Worm (Caenorhabditis elegans): ENCODE results near the gene Y54G9A.7.

Gene Y54G9A.7

DNA sequence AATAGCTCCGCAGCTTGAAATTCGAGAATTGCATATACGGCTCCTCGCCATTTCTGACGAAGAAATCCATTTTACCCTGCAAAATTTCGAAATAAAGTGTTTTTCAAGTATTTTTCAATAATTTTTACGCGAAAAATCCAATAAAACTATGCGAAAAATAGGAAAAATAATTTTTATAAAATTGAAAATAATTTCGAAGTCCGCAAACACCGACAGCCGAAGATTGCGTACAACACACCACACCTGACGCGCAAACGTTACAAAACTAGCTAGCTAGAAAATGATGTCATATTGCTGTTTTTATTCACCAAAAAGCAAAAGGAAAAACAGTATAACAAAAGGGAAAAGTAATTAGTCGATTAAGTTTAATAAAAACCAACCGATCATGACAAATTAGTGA, 30.9 kb downstream of the Y54G9A.7 start, which contains the start of gene rpoa-1:
Gene rpoa-1 (minus strand): TSS at position 84 of the 400 bp plus-strand sequence.
- peak in 1 of 2 experiments; percentile 59 for TF ChIP-seq lsy-2 (tag; optimal IDR thresholded peaks at IDR 0.05)
- peak; percentile 59 for TF ChIP-seq dpl-1 (GFP tag; optimal IDR thresholded peaks at IDR 0.05)
- TF ChIP-seq lin-38 (GFP tag; IDR thresholded peaks at IDR 0.05), result peak; percentile 38
- no peak for TF ChIP-seq daf-16 (GFP tag; optimal IDR thresholded peaks at IDR 0.05)
- TF ChIP-seq daf-16 (tag; optimal IDR thresholded peaks at IDR 0.05), result peak; percentile 15
- no peak for TF ChIP-seq fos-1 (tag; optimal IDR thresholded peaks at IDR 0.05)
- no peak for TF ChIP-seq tag-97 (GFP tag; IDR thresholded peaks at IDR 0.05)

DNA sequence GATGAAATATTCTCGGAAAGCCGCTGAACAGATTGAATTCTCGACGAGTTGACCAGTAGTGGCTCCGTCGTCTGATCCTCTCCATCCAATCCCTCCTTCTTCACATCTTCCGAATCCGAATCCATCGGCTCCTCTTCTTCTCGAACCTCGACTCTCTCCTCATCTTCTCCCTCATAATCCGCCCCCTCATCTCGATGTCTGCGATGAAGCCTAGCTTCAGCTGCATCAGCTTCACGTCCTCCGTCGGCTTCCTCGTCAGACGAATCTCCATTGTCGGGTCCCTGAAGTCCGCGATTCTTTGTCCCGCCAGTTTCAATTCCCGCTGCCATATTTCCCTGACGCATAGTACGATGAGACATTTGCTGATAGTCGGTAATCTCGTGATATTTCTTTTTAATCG, 40.0 kb downstream of the Y54G9A.7 start:
- TF ChIP-seq ceh-82 (tag; optimal IDR thresholded peaks at IDR 0.05) (no peak), nhr-42 (GFP tag; IDR thresholded peaks at IDR 0.05) (peak; percentile 48; the same call in 1 of the 2 replicates), fos-1 (tag; optimal IDR thresholded peaks at IDR 0.05) (no peak), T20F7.1 (GFP tag; optimal IDR thresholded peaks at IDR 0.05) (no peak), set-16 (GFP tag; IDR thresholded peaks at IDR 0.05) (peak; percentile 68), nhr-111 (GFP tag; optimal IDR thresholded peaks at IDR 0.05) (no peak), spr-3 (GFP tag; optimal IDR thresholded peaks at IDR 0.05) (no peak), lin-39 (tag; optimal IDR thresholded peaks at IDR 0.05) (no peak), R02D3.7 (tag; optimal IDR thresholded peaks at IDR 0.05) (no peak)

DNA sequence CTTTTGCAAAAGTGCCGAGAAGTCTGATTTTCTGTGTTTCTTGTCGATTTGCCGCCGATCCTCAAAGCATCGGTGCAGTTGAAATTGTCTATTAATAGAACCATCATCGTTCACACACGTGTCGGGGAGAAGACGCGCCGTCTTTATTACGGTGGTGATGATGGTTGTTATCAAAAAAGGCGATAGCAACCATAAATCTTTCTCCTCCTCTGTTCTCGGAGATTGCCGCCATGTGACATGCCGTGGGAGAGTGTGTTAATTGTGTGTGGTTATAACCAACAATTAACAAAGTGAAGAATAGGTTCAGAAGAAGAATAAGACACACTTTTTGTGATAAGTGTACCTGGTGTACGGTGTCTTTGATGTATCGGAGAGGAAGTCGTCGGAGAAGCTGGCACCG, 44.5 kb downstream of the Y54G9A.7 start:
- TF ChIP-seq zfp-3 (GFP tag; conservative IDR thresholded peaks at IDR 0.05) (no peak), zip-11 (GFP tag; IDR thresholded peaks at IDR 0.05) (no peak), ceh-62 (tag; optimal IDR thresholded peaks at IDR 0.05) (no peak), pqm-1 (tag; optimal IDR thresholded peaks at IDR 0.05) (no peak), nhr-28 (tag; optimal IDR thresholded peaks at IDR 0.05) (peak; percentile 93), snpc-4 (tag; optimal IDR thresholded peaks at IDR 0.05) (no peak), lir-3 (tag; optimal IDR thresholded peaks at IDR 0.05) (no peak), lsy-2 (tag; optimal IDR thresholded peaks at IDR 0.05) (peak; percentile 5 to 47), ama-1 (optimal IDR thresholded peaks at IDR 0.05) (no peak), hlh-11 (tag; optimal IDR thresholded peaks at IDR 0.05) (peak; percentile 74), hmg-1.1 (GFP tag; IDR thresholded peaks at IDR 0.05) (no peak), lin-29 (GFP tag; IDR thresholded peaks at IDR 0.05) (no peak), ceh-32 (tag; optimal IDR thresholded peaks at IDR 0.05; ENCODE audit: poor library complexity) (no peak), unc-39 (tag; optimal IDR thresholded peaks at IDR 0.05) (no peak), gei-8 (GFP tag; optimal IDR thresholded peaks at IDR 0.05) (no peak), skn-1 (tag; optimal IDR thresholded peaks at IDR 0.05) (no peak), madf-9 (GFP tag; conservative IDR thresholded peaks at IDR 0.05) (no peak), ztf-7 (tag; optimal IDR thresholded peaks at IDR 0.05) (no peak), nhr-41 (GFP tag; IDR thresholded peaks at IDR 0.05) (no peak), nhr-77 (tag; optimal IDR thresholded peaks at IDR 0.05) (peak; percentile 66), attf-4 (tag; optimal IDR thresholded peaks at IDR 0.05) (no peak), zfp-2 (tag; optimal IDR thresholded peaks at IDR 0.05) (no peak), F37D6.2 (tag; optimal IDR thresholded peaks at IDR 0.05) (no peak), zip-2 (tag; optimal IDR thresholded peaks at IDR 0.05) (no peak), ZK546.5 (tag; optimal IDR thresholded peaks at IDR 0.05) (no peak), nhr-42 (GFP tag; IDR thresholded peaks at IDR 0.05) (no peak), nhr-10 (tag; optimal IDR thresholded peaks at IDR 0.05) (peak; percentile 19), lin-15B (tag; optimal IDR thresholded peaks at IDR 0.05) (no peak), lim-7 (GFP tag; IDR thresholded peaks at IDR 0.05) (no peak), ztf-11 (tag; optimal IDR thresholded peaks at IDR 0.05) (no peak), saeg-2 (GFP tag; IDR thresholded peaks at IDR 0.05) (no peak), mep-1 (tag; optimal IDR thresholded peaks at IDR 0.05) (no peak), egl-27 (tag; optimal IDR thresholded peaks at IDR 0.05) (no peak), hif-1 (tag; optimal IDR thresholded peaks at IDR 0.05) (no peak), egl-43 (GFP tag; IDR thresholded peaks at IDR 0.05) (no peak), ctbp-1 (GFP tag; IDR thresholded peaks at IDR 0.05) (no peak), lin-39 (tag; optimal IDR thresholded peaks at IDR 0.05) (no peak), unc-130 (GFP tag; optimal IDR thresholded peaks at IDR 0.05) (no peak), aha-1 (tag) (peak; percentile 76)
